ENCODE assay signal across 5 worm cellular contexts in genomic region chrII:15232705-15233104, ce11.
A peak's percentile ranks its signal among the peaks of the same experiment; 100 is the strongest.
TF ChIP-seq lines count a peak whose summit lies in the region.

Y46E12BL.2 (plus strand) TSS chrII:15232947.

TF ChIP-seq in whole organism, L1 larva, 84 proteins besides CTCF, POLR2A, EP300 and RAD21 (continues in another document):
- no peak for TF ChIP-seq pqm-1 (tag; optimal IDR thresholded peaks at IDR 0.05; lab: Kevin White, UChicago)
- no peak for TF ChIP-seq blmp-1 (tag; optimal IDR thresholded peaks at IDR 0.05; lab: Kevin White, UChicago)
- no peak for TF ChIP-seq lin-39 (tag; optimal IDR thresholded peaks at IDR 0.05; lab: Kevin White, UChicago)
- no peak for TF ChIP-seq tlp-1 (tag; optimal IDR thresholded peaks at IDR 0.05; lab: Kevin White, UChicago)
- peak; percentile 22 for TF ChIP-seq fkh-10 (GFP tag; optimal IDR thresholded peaks at IDR 0.05; lab: Kevin White, UChicago)
- peak; percentile 74 for TF ChIP-seq lin-15B (tag; optimal IDR thresholded peaks at IDR 0.05; lab: Kevin White, UChicago)
- peak; percentile 63 for TF ChIP-seq unc-130 (tag; optimal IDR thresholded peaks at IDR 0.05; lab: Kevin White, UChicago)
- peak; percentile 76 for TF ChIP-seq nhr-77 (tag; optimal IDR thresholded peaks at IDR 0.05; lab: Kevin White, UChicago)
- TF ChIP-seq vab-15 (tag; optimal IDR thresholded peaks at IDR 0.05; lab: Kevin White, UChicago) = no peak
- peak; percentile 68 for TF ChIP-seq nhr-19 (GFP tag; conservative IDR thresholded peaks at IDR 0.05; lab: Robert Waterston, UW)
- peak; percentile 83 for TF ChIP-seq snu-23 (GFP tag; optimal IDR thresholded peaks at IDR 0.05; lab: Kevin White, UChicago)
- TF ChIP-seq skn-1 (tag; optimal IDR thresholded peaks at IDR 0.05; lab: Kevin White, UChicago) = peak; percentile 85
- TF ChIP-seq lir-3 (tag; optimal IDR thresholded peaks at IDR 0.05; lab: Kevin White, UChicago; ENCODE audit: poor library complexity) = no peak
- no peak for TF ChIP-seq elt-2 (tag; optimal IDR thresholded peaks at IDR 0.05; lab: Kevin White, UChicago)
- no peak for TF ChIP-seq aly-2 (tag; optimal IDR thresholded peaks at IDR 0.05; lab: Kevin White, UChicago)
- peak in 1 of 6 experiments; percentile 78 for TF ChIP-seq elt-3 (tag; optimal IDR thresholded peaks at IDR 0.05; lab: Kevin White, UChicago)
- peak; percentile 71 for TF ChIP-seq swsn-7 (tag; optimal IDR thresholded peaks at IDR 0.05; lab: Kevin White, UChicago)
- TF ChIP-seq pax-3 (tag; optimal IDR thresholded peaks at IDR 0.05; lab: Kevin White, UChicago) = peak; percentile 66

TF ChIP-seq in whole organism, L3 larva, 47 proteins besides CTCF, POLR2A, EP300 and RAD21 (continues in another document):
- peak; percentile 66 for TF ChIP-seq hmg-11 (tag; optimal IDR thresholded peaks at IDR 0.05; lab: Kevin White, UChicago)
- no peak for TF ChIP-seq mml-1 (tag; optimal IDR thresholded peaks at IDR 0.05; lab: Kevin White, UChicago)
- no peak for TF ChIP-seq sea-2 (GFP tag; optimal IDR thresholded peaks at IDR 0.05; lab: Kevin White, UChicago)
- no peak for TF ChIP-seq zag-1 (tag; optimal IDR thresholded peaks at IDR 0.05; lab: Kevin White, UChicago)
- peak; percentile 16 for TF ChIP-seq fkh-10 (GFP tag; optimal IDR thresholded peaks at IDR 0.05; lab: Kevin White, UChicago)
- TF ChIP-seq nhr-11 (tag; optimal IDR thresholded peaks at IDR 0.05; lab: Kevin White, UChicago) = no peak
- no peak for TF ChIP-seq ceh-82 (tag; optimal IDR thresholded peaks at IDR 0.05; lab: Kevin White, UChicago)
- TF ChIP-seq elt-3 (tag; optimal IDR thresholded peaks at IDR 0.05; lab: Kevin White, UChicago) = no peak
- TF ChIP-seq ceh-28 (tag; optimal IDR thresholded peaks at IDR 0.05; lab: Kevin White, UChicago) = peak; percentile 34
- TF ChIP-seq ama-1 (optimal IDR thresholded peaks at IDR 0.05; lab: Kevin White, UChicago) = peak; percentile 60
- peak; percentile 82 for TF ChIP-seq pha-4 (tag; optimal IDR thresholded peaks at IDR 0.05; lab: Kevin White, UChicago)
- peak; percentile 91 for TF ChIP-seq lin-15B (tag; optimal IDR thresholded peaks at IDR 0.05; lab: Kevin White, UChicago)
- TF ChIP-seq pqm-1 (tag; optimal IDR thresholded peaks at IDR 0.05; lab: Kevin White, UChicago) = peak; percentile 28
- no peak for TF ChIP-seq nhr-28 (tag; optimal IDR thresholded peaks at IDR 0.05; lab: Kevin White, UChicago)
- TF ChIP-seq mdl-1 (tag; optimal IDR thresholded peaks at IDR 0.05; lab: Kevin White, UChicago) = no peak
- no peak for TF ChIP-seq nhr-237 (tag; optimal IDR thresholded peaks at IDR 0.05; lab: Kevin White, UChicago)
- TF ChIP-seq nhr-43 (tag; optimal IDR thresholded peaks at IDR 0.05; lab: Kevin White, UChicago; ENCODE audit: poor library complexity, severe bottlenecking) = no peak
- no peak for TF ChIP-seq eor-1 (tag; optimal IDR thresholded peaks at IDR 0.05; lab: Kevin White, UChicago)
- TF ChIP-seq nhr-76 (tag; optimal IDR thresholded peaks at IDR 0.05; lab: Kevin White, UChicago) = no peak
- no peak for TF ChIP-seq ceh-9 (tag; optimal IDR thresholded peaks at IDR 0.05; lab: Kevin White, UChicago)

TF ChIP-seq in whole organism, early embryonic, 17 proteins besides CTCF, POLR2A, EP300 and RAD21:
- peak; percentile 2 for TF ChIP-seq F13C5.2 (tag; optimal IDR thresholded peaks at IDR 0.05; lab: Kevin White, UChicago)
- TF ChIP-seq hnd-1 (tag; optimal IDR thresholded peaks at IDR 0.05; lab: Kevin White, UChicago) = no peak
- TF ChIP-seq ceh-13 (GFP tag; optimal IDR thresholded peaks at IDR 0.05; lab: Kevin White, UChicago) = no peak
- TF ChIP-seq ets-7 (tag; optimal IDR thresholded peaks at IDR 0.05; lab: Kevin White, UChicago) = peak; percentile 43
- TF ChIP-seq flt-1 (GFP tag; IDR thresholded peaks at IDR 0.05; lab: Robert Waterston, UW) = peak; percentile 41; the same call in 1 of the 2 replicates
- TF ChIP-seq B0310.2 (tag; optimal IDR thresholded peaks at IDR 0.05; lab: Kevin White, UChicago) = no peak
- TF ChIP-seq scrt-1 (GFP tag; IDR thresholded peaks at IDR 0.05; lab: Robert Waterston, UW) = no peak
- no peak for TF ChIP-seq ama-1 (optimal IDR thresholded peaks at IDR 0.05; lab: Kevin White, UChicago)
- no peak for TF ChIP-seq tra-4 (tag; optimal IDR thresholded peaks at IDR 0.05; lab: Kevin White, UChicago)
- peak; percentile 53; the same call in 1 of the 2 replicates for TF ChIP-seq tbx-37 (GFP tag; conservative IDR thresholded peaks at IDR 0.05; lab: Robert Waterston, UW)
- TF ChIP-seq pes-1 (GFP tag; IDR thresholded peaks at IDR 0.05; lab: Robert Waterston, UW) = peak; percentile 67; the same call in 1 of the 2 replicates
- TF ChIP-seq tbx-11 (GFP tag; IDR thresholded peaks at IDR 0.05; lab: Robert Waterston, UW) = no peak
- no peak for TF ChIP-seq aly-1 (tag; optimal IDR thresholded peaks at IDR 0.05; lab: Kevin White, UChicago)
- no peak for TF ChIP-seq sea-1 (GFP tag; conservative IDR thresholded peaks at IDR 0.05; lab: Robert Waterston, UW)
- no peak for TF ChIP-seq ceh-36 (tag; optimal IDR thresholded peaks at IDR 0.05; lab: Kevin White, UChicago)
- TF ChIP-seq hmbx-1 (tag; optimal IDR thresholded peaks at IDR 0.05; lab: Kevin White, UChicago) = no peak
- no peak for TF ChIP-seq hmg-4 (GFP tag; optimal IDR thresholded peaks at IDR 0.05; lab: Kevin White, UChicago)

TF ChIP-seq in whole organism, midembryonic, 9 proteins besides CTCF, POLR2A, EP300 and RAD21:
- TF ChIP-seq ztf-23 (GFP tag; IDR thresholded peaks at IDR 0.05; lab: Robert Waterston, UW) = peak; percentile 70; the same call in 1 of the 2 replicates
- TF ChIP-seq ref-1 (GFP tag; conservative IDR thresholded peaks at IDR 0.05; lab: Robert Waterston, UW) = no peak
- peak; percentile 55; the same call in 1 of the 2 replicates for TF ChIP-seq flt-1 (GFP tag; IDR thresholded peaks at IDR 0.05; lab: Robert Waterston, UW)
- 0 out of 2 replicates have a peak, but pooled peaks have one; percentile 53 for TF ChIP-seq ztf-29 (GFP tag; IDR thresholded peaks at IDR 0.05; lab: Robert Waterston, UW)
- peak; percentile 13 for TF ChIP-seq cog-1 (tag; optimal IDR thresholded peaks at IDR 0.05; lab: Kevin White, UChicago)

TF ChIP-seq in whole organism, young adult, 124 proteins besides CTCF, POLR2A, EP300 and RAD21 (continues in another document):
- TF ChIP-seq hmg-20 (GFP tag; IDR thresholded peaks at IDR 0.05; lab: Robert Waterston, UW) = no peak
- peak; percentile 48; the same call in 1 of the 2 replicates for TF ChIP-seq nfyb-1 (GFP tag; IDR thresholded peaks at IDR 0.05; lab: Robert Waterston, UW)
- no peak for TF ChIP-seq T26A5.8 (tag; optimal IDR thresholded peaks at IDR 0.05; lab: Kevin White, UChicago)
- peak; percentile 7 for TF ChIP-seq snpc-1.1 (tag; optimal IDR thresholded peaks at IDR 0.05; lab: Kevin White, UChicago; ENCODE audit: insufficient read depth)
- peak; percentile 47; the same call in 1 of the 2 replicates for TF ChIP-seq rcor-1 (GFP tag; IDR thresholded peaks at IDR 0.05; lab: Robert Waterston, UW)
- no peak for TF ChIP-seq cebp-2 (GFP tag; IDR thresholded peaks at IDR 0.05; lab: Robert Waterston, UW)
- peak; percentile 12 for TF ChIP-seq nhr-80 (tag; optimal IDR thresholded peaks at IDR 0.05; lab: Kevin White, UChicago)
- TF ChIP-seq snpc-3.4 (tag; optimal IDR thresholded peaks at IDR 0.05; lab: Kevin White, UChicago) = peak; percentile 46
- TF ChIP-seq xnd-1 (tag; optimal IDR thresholded peaks at IDR 0.05; lab: Kevin White, UChicago) = peak; percentile 12
- peak; percentile 68 for TF ChIP-seq madf-8 (GFP tag; conservative IDR thresholded peaks at IDR 0.05; lab: Robert Waterston, UW)
- TF ChIP-seq K11D2.4 (GFP tag; IDR thresholded peaks at IDR 0.05; lab: Robert Waterston, UW) = 0 out of 2 replicates have a peak, but pooled peaks have one; percentile 17
- TF ChIP-seq F49E8.2 (tag; optimal IDR thresholded peaks at IDR 0.05; lab: Kevin White, UChicago; ENCODE audit: insufficient read depth) = peak; percentile 9
- no peak for TF ChIP-seq let-607 (tag; optimal IDR thresholded peaks at IDR 0.05; lab: Kevin White, UChicago)
- peak; percentile 51; the same call in 1 of the 2 replicates for TF ChIP-seq F39B2.1 (GFP tag; IDR thresholded peaks at IDR 0.05; lab: Robert Waterston, UW)
- TF ChIP-seq F23B12.7 (tag; optimal IDR thresholded peaks at IDR 0.05; lab: Kevin White, UChicago; ENCODE audit: insufficient read depth) = peak; percentile 63
- TF ChIP-seq Y79H2A.3 (GFP tag; conservative IDR thresholded peaks at IDR 0.05; lab: Robert Waterston, UW) = peak; percentile 66; the same call in 1 of the 2 replicates
- TF ChIP-seq madf-10 (tag; optimal IDR thresholded peaks at IDR 0.05; lab: Kevin White, UChicago) = peak; percentile 13
- peak; percentile 40 for TF ChIP-seq hrde-1 (tag; optimal IDR thresholded peaks at IDR 0.05; lab: Kevin White, UChicago; ENCODE audit: borderline replicate concordance)
- TF ChIP-seq ceh-91 (GFP tag; IDR thresholded peaks at IDR 0.05; lab: Robert Waterston, UW) = peak; percentile 85
- TF ChIP-seq F57C9.4 (tag; optimal IDR thresholded peaks at IDR 0.05; lab: Kevin White, UChicago) = no peak
- 0 out of 2 replicates have a peak, but pooled peaks have one; percentile 8 for TF ChIP-seq Y53F4B.3 (GFP tag; IDR thresholded peaks at IDR 0.05; lab: Robert Waterston, UW)
- TF ChIP-seq ceh-27 (GFP tag; optimal IDR thresholded peaks at IDR 0.05; lab: Kevin White, UChicago) = peak; percentile 81
- peak; percentile 54 for TF ChIP-seq K12H6.12 (tag; optimal IDR thresholded peaks at IDR 0.05; lab: Kevin White, UChicago)
- TF ChIP-seq ztf-28 (GFP tag; IDR thresholded peaks at IDR 0.05; lab: Robert Waterston, UW) = peak; percentile 88
- no peak for TF ChIP-seq snpc-4 (GFP tag; optimal IDR thresholded peaks at IDR 0.05; lab: Kevin White, UChicago)
- peak in 3 of 4 experiments; percentile 34 to 45 (median 43) for TF ChIP-seq snpc-4 (tag; optimal IDR thresholded peaks at IDR 0.05; lab: Kevin White, UChicago)
- TF ChIP-seq madf-3 (GFP tag; IDR thresholded peaks at IDR 0.05; lab: Robert Waterston, UW) = peak; percentile 82
- peak; percentile 61; the same call in 1 of the 2 replicates for TF ChIP-seq C17E4.6 (GFP tag; IDR thresholded peaks at IDR 0.05; lab: Robert Waterston, UW)
- peak; percentile 78 for TF ChIP-seq mcd-1 (GFP tag; IDR thresholded peaks at IDR 0.05; lab: Robert Waterston, UW)
- 0 out of 2 replicates have a peak, but pooled peaks have one; percentile 23 for TF ChIP-seq attf-3 (GFP tag; conservative IDR thresholded peaks at IDR 0.05; lab: Robert Waterston, UW)
- peak; percentile 61; the same call in 1 of the 2 replicates for TF ChIP-seq ztf-25 (GFP tag; IDR thresholded peaks at IDR 0.05; lab: Robert Waterston, UW)
- no peak for TF ChIP-seq F10E7.11 (tag; optimal IDR thresholded peaks at IDR 0.05; lab: Kevin White, UChicago)
- peak; percentile 13 for TF ChIP-seq ztf-18 (tag; optimal IDR thresholded peaks at IDR 0.05; lab: Kevin White, UChicago)
- TF ChIP-seq tlf-1 (GFP tag; optimal IDR thresholded peaks at IDR 0.05; lab: Kevin White, UChicago) = no peak
- peak; percentile 53 for TF ChIP-seq attf-5 (GFP tag; optimal IDR thresholded peaks at IDR 0.05; lab: Kevin White, UChicago)
- no peak for TF ChIP-seq hlh-12 (tag; optimal IDR thresholded peaks at IDR 0.05; lab: Kevin White, UChicago)

Comparison
In these comparisons a context has a peak if more than half of its experiments do, and no peak if none do; other contexts are left out.
1. Of the 8 proteins assayed by ChIP-seq in both whole organism, young adult and whole organism, L1 larva: peak only in whole organism, young adult: none; only in whole organism, L1 larva: nhr-90; in both: dpl-1, efl-1, lin-35, snpc-4 and unc-130; in neither: 1; mixed calls (peak in some experiments, not most) for 1.